Fruit fly (Drosophila melanogaster): ENCODE measurements around the gene CG14543.
A peak's percentile ranks its signal among the peaks of the same experiment; 100 is the strongest.

DNA sequence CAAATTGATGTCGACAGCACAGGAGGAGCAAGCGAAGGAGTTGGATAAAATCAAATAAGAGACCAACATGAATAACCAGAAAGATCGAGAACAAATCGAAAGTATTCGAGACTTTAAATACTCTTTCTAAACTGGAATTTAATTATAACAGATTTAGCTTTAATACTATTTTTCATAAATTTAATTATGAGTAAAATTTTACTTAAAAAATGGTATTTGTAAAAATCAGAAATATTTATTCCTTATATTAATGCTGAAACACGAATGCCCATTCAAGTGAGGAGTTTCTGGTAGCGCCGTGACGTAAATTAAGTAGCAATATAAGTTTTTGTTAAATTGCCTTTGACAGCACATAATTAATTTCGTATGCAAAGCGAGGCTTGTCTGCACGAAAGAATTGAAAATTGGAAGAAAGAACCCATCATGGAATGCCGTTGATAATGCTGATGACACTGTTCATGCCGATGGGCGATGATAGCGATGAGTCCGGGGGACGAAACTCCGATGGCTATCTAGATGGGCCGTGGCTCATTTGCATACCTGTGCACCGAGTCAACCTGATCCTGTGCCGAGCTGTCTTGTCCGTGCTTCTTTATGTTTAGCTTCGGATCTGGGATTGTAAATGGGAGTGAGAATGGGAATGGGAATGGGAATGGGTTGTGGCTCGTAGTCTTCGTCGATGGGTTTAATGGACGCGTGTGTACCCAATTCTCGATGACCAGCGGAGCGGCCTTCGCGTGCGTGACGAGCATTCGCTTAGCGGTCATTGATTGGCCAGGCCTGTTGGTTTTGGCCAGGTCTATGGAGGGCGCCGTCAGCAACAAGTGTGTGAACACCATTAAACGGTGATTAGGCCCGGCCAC lies 43.4 kb upstream of the CG14543 start:
- TF ChIP-seq CoRest (tag; optimal IDR thresholded peaks at IDR 0.05) (peak; percentile 52), HLH54F (GFP tag; optimal IDR thresholded peaks at IDR 0.05) (no peak), fru (optimal IDR thresholded peaks at IDR 0.05) (no peak), CG14710 (tag; optimal IDR thresholded peaks at IDR 0.05) (peak; percentile 67), CG6813 (GFP tag; optimal IDR thresholded peaks at IDR 0.05) (peak; percentile 5), Blimp-1 (GFP tag; optimal IDR thresholded peaks at IDR 0.05) (peak; percentile 78), ttk (GFP tag; IDR thresholded peaks at IDR 0.05) (no peak), chm (GFP tag; IDR thresholded peaks at IDR 0.05) (peak; percentile 34; the same call in 1 of the 2 replicates)
